Fruit fly (Drosophila melanogaster) whole organism, larva: Measurements from ENCODE around the gene CG17145.

Source experiments
- noc ChIP-seq: fragments of 200-800 bp; sonication (Bioruptor generic); optimal IDR thresholded peaks from 3 replicates; lab custom pipeline; 2019; ENCODE audit warnings: missing biosample characterization, mild to moderate bottlenecking, missing genetic modification characterization, moderate library complexity

CG17145 gene

DNA sequence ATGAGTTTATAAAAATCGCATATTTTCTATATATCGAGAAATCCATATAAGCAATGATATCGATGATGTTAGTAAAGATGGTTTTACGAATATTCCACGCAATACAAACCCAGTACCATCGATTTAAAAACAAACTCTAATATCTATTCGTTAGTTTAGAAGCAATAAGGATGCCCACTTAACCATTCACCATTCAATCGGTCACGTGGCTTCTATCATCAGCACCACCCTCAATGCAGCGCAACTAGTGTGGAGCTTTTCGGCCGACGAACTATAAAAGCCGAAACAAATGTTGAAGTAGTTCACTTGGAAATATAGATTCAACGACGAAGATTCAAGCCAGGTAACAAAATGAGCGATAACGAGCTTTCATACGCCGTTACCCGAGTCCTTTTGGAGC, 9.8 kb downstream of the CG17145 start, which contains the start of gene CG13813:
CG13813 (plus strand) TSS at position 301 of the 400 bp plus-strand sequence.
- TF ChIP-seq noc (tag; lab: Kevin White, UChicago): no peak

DNA sequence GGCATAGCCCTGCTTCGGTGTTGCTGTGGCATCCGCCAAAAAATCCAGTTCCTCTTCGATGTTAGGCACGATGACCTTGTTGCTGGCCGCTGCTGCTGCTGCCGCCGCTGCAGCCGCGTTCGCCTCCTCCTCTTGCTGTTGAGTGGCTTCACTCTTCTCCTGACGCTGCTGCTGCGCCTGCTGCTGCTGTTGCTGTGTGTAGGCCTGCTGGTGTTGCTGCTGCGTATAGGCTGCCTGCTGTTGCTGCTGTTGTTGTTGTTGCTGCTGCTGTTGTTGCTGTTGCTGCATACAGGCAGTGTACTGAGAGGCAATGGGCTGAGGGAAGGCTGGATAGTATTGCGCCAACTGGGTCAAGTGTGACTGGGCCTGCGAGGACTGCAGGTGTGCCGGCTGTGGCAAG, 15.6 kb downstream of the CG17145 start:
- TF ChIP-seq noc (tag; lab: Kevin White, UChicago): no peak

DNA sequence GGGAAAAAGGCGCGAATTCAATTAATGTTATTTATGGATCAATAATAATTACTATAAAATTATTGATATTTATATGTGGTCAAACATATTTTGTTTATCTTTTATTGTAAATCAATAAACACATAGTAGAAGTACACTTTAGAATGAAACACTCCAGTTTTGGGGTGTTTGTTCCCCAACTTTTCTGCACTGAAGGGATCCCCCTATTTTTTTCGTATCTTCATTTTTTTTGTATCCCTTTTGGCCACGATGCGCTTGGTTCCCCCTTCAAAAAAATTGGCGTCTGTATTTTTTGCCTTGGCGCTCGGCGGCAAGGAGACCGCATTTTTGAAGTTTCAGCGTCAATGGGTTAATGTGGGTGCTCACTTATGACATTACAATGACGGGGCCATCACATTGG, 19.1 kb downstream of the CG17145 start, which contains the start of gene Clc:
Clc (plus strand) TSS at position 301 of the 400 bp plus-strand sequence.
- no peak for TF ChIP-seq noc (tag; lab: Kevin White, UChicago)

dm6 chr3L:20241163-20241970, 19.8 kb downstream of the CG17145 start, which contains the start of the genes CG6951 and CG17233:
Gene CG6951 (plus strand): TSS chr3L:20241267.
Gene CG17233 (minus strand): TSS chr3L:20241903.
- TF ChIP-seq noc (tag; lab: Kevin White, UChicago): peak; percentile 4

dm6 chr3L:20241987-20242982, 20.7 kb downstream of the CG17145 start:
- TF ChIP-seq noc (tag; lab: Kevin White, UChicago): peak; percentile 48

dm6 chr3L:20247513-20248173, 26.0 kb downstream of the CG17145 start, which contains the start of gene rdgC:
Gene rdgC (plus strand): TSS chr3L:20248080.
- peak; percentile 94 for TF ChIP-seq noc (tag; lab: Kevin White, UChicago)

DNA sequence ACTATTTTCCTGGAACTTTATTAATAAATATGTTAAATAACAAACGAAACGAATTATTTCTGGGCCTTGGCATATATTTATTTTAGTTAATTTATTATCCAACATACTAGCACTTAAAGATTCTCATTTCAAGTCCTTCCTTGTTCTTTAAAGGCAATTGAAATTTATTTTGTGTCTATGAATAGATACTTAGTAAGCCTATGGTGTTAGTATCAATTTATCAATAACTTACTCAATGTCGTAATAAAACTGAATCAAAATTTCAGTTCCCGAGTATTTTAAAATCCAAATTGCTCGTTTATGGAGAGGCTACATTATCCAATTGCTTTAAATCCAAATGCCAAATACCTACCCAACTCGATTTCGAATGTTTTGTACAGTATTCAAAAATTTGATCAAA, 43.9 kb downstream of the CG17145 start, which contains the start of gene CG32228:
CG32228 (plus strand) TSS at position 301 of the 400 bp plus-strand sequence.
- TF ChIP-seq noc (tag; lab: Kevin White, UChicago): no peak
